Worm (Caenorhabditis elegans) whole organism, young adult: ENCODE measurements around the gene clec-29.

Source experiments
- B0035.1 ChIP-seq: sonication (generic microtip); optimal IDR thresholded peaks from 2 replicates; lab custom pipeline; 2016; ENCODE audit warnings: missing genetic modification characterization, mild to moderate bottlenecking, missing compliant biosample characterization, missing genotype, missing genetic modification reagents
- B0336.3 ChIP-seq: fragments of 200-800 bp; sonication (Bioruptor generic); IDR thresholded peaks from 2 replicates; pipeline ENCODE4 v1.3.6; 2022; ENCODE audit warnings: missing genetic modification characterization, missing compliant biosample characterization
- F49E8.2 ChIP-seq: sonication (generic microtip); optimal IDR thresholded peaks from 3 replicates; lab custom pipeline; 2017; ENCODE audit warnings: missing genetic modification characterization, mild to moderate bottlenecking, missing compliant biosample characterization, antibody characterized with exemption, moderate library complexity; ENCODE audit not compliant: insufficient read depth
- aptf-3 ChIP-seq: fragments of 200-800 bp; sonication (Bioruptor generic); IDR thresholded peaks from 2 replicates; pipeline ENCODE4 v1.3.6; 2022; ENCODE audit warnings: missing genetic modification characterization, missing compliant biosample characterization
- bed-1 ChIP-seq: fragments of 200-800 bp; sonication (Bioruptor generic); IDR thresholded peaks from 2 replicates; pipeline ENCODE4 v1.3.6; 2022; ENCODE audit warnings: missing genetic modification reagents, missing genetic modification characterization, missing compliant biosample characterization
- ccch-3 ChIP-seq: fragments of 200-800 bp; sonication (Bioruptor generic); optimal IDR thresholded peaks from 2 replicates; lab custom pipeline; 2018; ENCODE audit warnings: mild to moderate bottlenecking, missing genetic modification characterization, missing compliant biosample characterization
- dpl-1 ChIP-seq: fragments of 150-350 bp; optimal IDR thresholded peaks from 2 replicates; lab custom pipeline; 2014; ENCODE audit warnings: missing biosample characterization, missing genetic modification reagents, missing genetic modification characterization
- hrde-1 ChIP-seq: sonication (generic microtip); optimal IDR thresholded peaks from 2 replicates; lab custom pipeline; 2016; ENCODE audit warnings: missing genetic modification characterization, mild to moderate bottlenecking, missing compliant biosample characterization, moderate library complexity, missing genotype, missing genetic modification reagents, borderline replicate concordance
- lin-26 ChIP-seq: fragments of 200-800 bp; sonication (Bioruptor generic); IDR thresholded peaks from 2 replicates; pipeline ENCODE4 v1.3.6; 2022; ENCODE audit warnings: missing genetic modification reagents, missing genetic modification characterization, missing compliant biosample characterization
- tbp1 ChIP-seq: fragments of 200-800 bp; sonication (Bioruptor generic); optimal IDR thresholded peaks from 2 replicates; lab custom pipeline; 2018; ENCODE audit warnings: mild to moderate bottlenecking, missing genetic modification characterization, missing compliant biosample characterization
- ztf-22 ChIP-seq: fragments of 200-800 bp; sonication (Bioruptor generic); optimal IDR thresholded peaks from 2 replicates; lab custom pipeline; 2018; ENCODE audit warnings: mild to moderate bottlenecking, missing genetic modification characterization, moderate library complexity, missing compliant biosample characterization

DNA sequence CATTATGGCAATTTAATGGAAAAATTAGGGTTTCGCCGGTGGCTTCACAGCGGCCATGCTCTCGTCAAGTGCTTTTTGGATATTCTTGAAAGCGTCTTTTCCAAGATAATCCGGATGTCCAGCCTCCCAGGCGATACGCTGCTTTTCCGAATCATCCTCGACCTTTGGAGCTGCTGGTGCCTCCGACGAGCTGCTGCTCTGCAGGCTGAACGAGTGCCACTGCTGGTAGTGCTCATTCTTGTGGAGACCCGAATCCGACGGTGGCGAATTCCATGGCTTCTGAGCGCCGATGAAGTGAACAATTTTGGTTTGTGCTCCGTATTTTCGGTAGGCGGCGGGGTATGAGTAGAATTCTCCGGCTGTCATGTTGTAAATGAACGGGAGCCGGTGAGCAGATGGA is 6.2 kb upstream of the clec-29 start:
- TF ChIP-seq dpl-1 (GFP tag; lab: Kevin White, UChicago) (no peak), B0035.1 (tag; lab: Kevin White, UChicago) (no peak), ccch-3 (GFP tag; lab: Kevin White, UChicago) (no peak), hrde-1 (tag; lab: Kevin White, UChicago) (no peak), aptf-3 (GFP tag; lab: Robert Waterston, UW) (no peak), lin-26 (GFP tag; lab: Robert Waterston, UW) (no peak), F49E8.2 (tag; lab: Kevin White, UChicago) (no peak), bed-1 (GFP tag; lab: Robert Waterston, UW) (no peak), B0336.3 (GFP tag; lab: Robert Waterston, UW) (no peak), tbp1 (GFP tag; lab: Kevin White, UChicago) (no peak), ztf-22 (GFP tag; lab: Kevin White, UChicago) (no peak)
